Worm (Caenorhabditis elegans): ENCODE results near the gene C05C12.4.

ce11 chrIV:11260544-11261227 is 12.8 kb upstream of the C05C12.4 start, which contains the start of gene C05C12.5:
- TF ChIP-seq daf-8 (GFP tag; IDR thresholded peaks at IDR 0.05) (no peak), mdl-1 (tag; optimal IDR thresholded peaks at IDR 0.05) (no peak), ceh-82 (tag; optimal IDR thresholded peaks at IDR 0.05) (no peak), ama-1 (optimal IDR thresholded peaks at IDR 0.05) (no peak), lsy-2 (tag; optimal IDR thresholded peaks at IDR 0.05) (no peak), nhr-76 (tag; optimal IDR thresholded peaks at IDR 0.05) (no peak), nhr-237 (tag; optimal IDR thresholded peaks at IDR 0.05) (no peak), ceh-20 (GFP tag; IDR thresholded peaks at IDR 0.05) (no peak), nhr-102 (tag; optimal IDR thresholded peaks at IDR 0.05) (no peak), pqm-1 (tag; optimal IDR thresholded peaks at IDR 0.05) (no peak)

Measured in whole organism, L4 larva.